Fruit fly (Drosophila melanogaster): ENCODE results near the gene CG31221.

The CG31221 gene

dm6 chr3R:19463016-19463664, 50.7 kb downstream of the CG31221 start, which contains the start of gene Scsalpha2 (continued):
- TF ChIP-seq CG9437 (GFP tag; optimal IDR thresholded peaks at IDR 0.05) (peak; percentile 49), Nf-YB (GFP tag; optimal IDR thresholded peaks at IDR 0.05) (peak; percentile 45), sr (GFP tag; IDR thresholded peaks at IDR 0.05) (no peak), Elba2 (GFP tag; optimal IDR thresholded peaks at IDR 0.05) (peak; percentile 93), Fer1 (GFP tag; optimal IDR thresholded peaks at IDR 0.05) (peak; percentile 7), Kr (GFP tag; optimal IDR thresholded peaks at IDR 0.05) (peak; percentile 53), CG10979 (tag; optimal IDR thresholded peaks at IDR 0.05) (peak; percentile 6), Atf6 (GFP tag; IDR thresholded peaks at IDR 0.05) (no peak), CG3281 (GFP tag; optimal IDR thresholded peaks at IDR 0.05) (no peak), CG33213 (GFP tag; optimal IDR thresholded peaks at IDR 0.05) (no peak), insv (GFP tag; optimal IDR thresholded peaks at IDR 0.05) (peak; percentile 70 to 95), CG10431 (GFP tag; optimal IDR thresholded peaks at IDR 0.05) (no peak), zfh2 (GFP tag; optimal IDR thresholded peaks at IDR 0.05) (no peak), CG13624 (GFP tag; optimal IDR thresholded peaks at IDR 0.05) (no peak), CG4360 (GFP tag; IDR thresholded peaks at IDR 0.05) (peak; percentile 15; the same call in 1 of the 2 replicates), CG2889 (GFP tag; IDR thresholded peaks at IDR 0.05) (no peak), CG32532 (GFP tag; IDR thresholded peaks at IDR 0.05) (peak; percentile 34; the same call in 1 of the 2 replicates), hkb (optimal IDR thresholded peaks at IDR 0.05) (no peak), hkb (GFP tag; IDR thresholded peaks at IDR 0.05) (peak; percentile 24; the same call in 1 of the 2 replicates), CG31224 (GFP tag; IDR thresholded peaks at IDR 0.05) (peak; percentile 44; the same call in 1 of the 2 replicates), grn (GFP tag; optimal IDR thresholded peaks at IDR 0.05) (no peak), chinmo (GFP tag; IDR thresholded peaks at IDR 0.05; ENCODE audit: partially characterized antibody) (0 out of 4 replicates have a peak, but pooled peaks have one; percentile 54), Opbp (GFP tag; IDR thresholded peaks at IDR 0.05; ENCODE audit: partially characterized antibody) (no peak), kni (GFP tag; optimal IDR thresholded peaks at IDR 0.05) (peak; percentile 47), HLHmδ (GFP tag; optimal IDR thresholded peaks at IDR 0.05) (peak; percentile 41), vvl (GFP tag; IDR thresholded peaks at IDR 0.05) (peak; percentile 52; the same call in 1 of the 2 replicates), Jarid2 (GFP tag; optimal IDR thresholded peaks at IDR 0.05) (peak; percentile 87), CG5953 (GFP tag; IDR thresholded peaks at IDR 0.05) (peak; percentile 26; the same call in 1 of the 2 replicates), sens (GFP tag) (peak; percentile 74), CG8290 (GFP tag; optimal IDR thresholded peaks at IDR 0.05) (no peak), CG8290 (tag; optimal IDR thresholded peaks at IDR 0.05) (peak in 1 of 2 experiments; percentile 1), yki (optimal IDR thresholded peaks at IDR 0.05) (peak; percentile 34), CG11504 (tag; optimal IDR thresholded peaks at IDR 0.05) (peak; percentile 18), ab (GFP tag; optimal IDR thresholded peaks at IDR 0.05) (no peak), CG10267 (tag; optimal IDR thresholded peaks at IDR 0.05) (no peak), da (GFP tag; optimal IDR thresholded peaks at IDR 0.05) (no peak), Deaf1 (tag; optimal IDR thresholded peaks at IDR 0.05) (no peak), dmrt99B (tag; optimal IDR thresholded peaks at IDR 0.05) (peak; percentile 2), crol (GFP tag; IDR thresholded peaks at IDR 0.05) (no peak), Taf1 (GFP tag; IDR thresholded peaks at IDR 0.05) (no peak), PHDP (tag; optimal IDR thresholded peaks at IDR 0.05) (peak; percentile 13), CG6854 (GFP tag; optimal IDR thresholded peaks at IDR 0.05) (no peak), CG3838 (GFP tag; optimal IDR thresholded peaks at IDR 0.05) (no peak), zen (tag; optimal IDR thresholded peaks at IDR 0.05) (peak; percentile 76), BEAF-32 (GFP tag; optimal IDR thresholded peaks at IDR 0.05) (no peak), Trl (optimal IDR thresholded peaks at IDR 0.05) (peak; percentile 55 to 83), Trl (GFP tag; optimal IDR thresholded peaks at IDR 0.05) (no peak), Blimp-1 (GFP tag; optimal IDR thresholded peaks at IDR 0.05) (peak; percentile 13), CG17829 (tag; optimal IDR thresholded peaks at IDR 0.05) (peak; percentile 6), CG1024 (GFP tag; IDR thresholded peaks at IDR 0.05) (no peak), gem (tag; optimal IDR thresholded peaks at IDR 0.05) (peak; percentile 19)

Measured in whole organism, embryonic.